Worm (Caenorhabditis elegans) whole organism, L3 larva: ENCODE measurements around the gene bcs-1.

Source experiments
- R02D3.7 ChIP-seq: fragments of 150-350 bp; optimal IDR thresholded peaks from 2 replicates; lab custom pipeline; 2014; ENCODE audit warnings: missing biosample characterization, missing genetic modification characterization
- ZK546.5 ChIP-seq: sonication (generic microtip); optimal IDR thresholded peaks from 2 replicates; lab custom pipeline; 2017; ENCODE audit warnings: missing biosample characterization, missing genetic modification characterization
- aly-2 ChIP-seq: fragments of 150-350 bp; optimal IDR thresholded peaks from 2 replicates; lab custom pipeline; 2014; ENCODE audit warnings: missing biosample characterization, missing genetic modification characterization
- ama-1 ChIP-seq: fragments of 150-350 bp; optimal IDR thresholded peaks from 2 replicates; lab custom pipeline; 2018
- ceh-16 ChIP-seq: sonication (generic microtip); optimal IDR thresholded peaks from 2 replicates; lab custom pipeline; 2017; ENCODE audit warnings: missing biosample characterization, missing genetic modification characterization
- ceh-82 ChIP-seq: fragments of 150-350 bp; optimal IDR thresholded peaks from 2 replicates; lab custom pipeline; 2014; ENCODE audit warnings: missing biosample characterization, missing genetic modification characterization
- ceh-9 ChIP-seq: sonication (generic microtip); optimal IDR thresholded peaks from 2 replicates; lab custom pipeline; 2018; ENCODE audit warnings: missing biosample characterization, missing genetic modification characterization
- egl-5 ChIP-seq: fragments of 150-350 bp; optimal IDR thresholded peaks from 2 replicates; lab custom pipeline; 2017; ENCODE audit warnings: missing biosample characterization, missing genetic modification reagents, missing genetic modification characterization, inconsistent platforms
- elt-2 ChIP-seq: sonication (generic microtip); optimal IDR thresholded peaks from 2 replicates; lab custom pipeline; 2016; ENCODE audit warnings: missing genetic modification reagents, mild to moderate bottlenecking, missing genetic modification characterization, missing compliant biosample characterization
- eor-1 ChIP-seq, 2 experiments: fragments of 150-350 bp; optimal IDR thresholded peaks; 2 replicates each; lab custom pipeline; 2014 to 2018; ENCODE audit warnings: missing biosample characterization in 2 of 2, missing genetic modification characterization in 2 of 2
- fkh-10 ChIP-seq: sonication (generic microtip); optimal IDR thresholded peaks from 2 replicates; lab custom pipeline; 2017; ENCODE audit warnings: missing biosample characterization, missing genetic modification reagents, missing genetic modification characterization
- hmg-11 ChIP-seq: sonication (generic microtip); optimal IDR thresholded peaks from 2 replicates; lab custom pipeline; 2016; ENCODE audit warnings: missing genetic modification characterization, missing compliant biosample characterization
- lin-39 ChIP-seq: fragments of 150-350 bp; optimal IDR thresholded peaks from 2 replicates; lab custom pipeline; 2018; ENCODE audit warnings: missing biosample characterization, missing genetic modification reagents, missing genetic modification characterization
- lsy-12 ChIP-seq: sonication (generic microtip); optimal IDR thresholded peaks from 2 replicates; lab custom pipeline; 2016; ENCODE audit warnings: mild to moderate bottlenecking, missing genetic modification characterization, missing compliant biosample characterization
- nhr-12 ChIP-seq: fragments of 150-350 bp; optimal IDR thresholded peaks from 2 replicates; lab custom pipeline; 2014; ENCODE audit warnings: missing biosample characterization, missing genetic modification characterization
- nhr-23 ChIP-seq: fragments of 150-350 bp; optimal IDR thresholded peaks from 2 replicates; lab custom pipeline; 2014; ENCODE audit warnings: missing biosample characterization, missing genetic modification reagents, missing genetic modification characterization
- nhr-25 ChIP-seq: sonication (generic microtip); optimal IDR thresholded peaks from 2 replicates; lab custom pipeline; 2017; ENCODE audit warnings: missing biosample characterization, missing genetic modification characterization
- nhr-28 ChIP-seq: fragments of 150-350 bp; optimal IDR thresholded peaks from 2 replicates; lab custom pipeline; 2014; ENCODE audit warnings: missing biosample characterization, missing genetic modification characterization
- nhr-43 ChIP-seq: sonication (generic microtip); optimal IDR thresholded peaks from 2 replicates; lab custom pipeline; 2016; ENCODE audit warnings: mild to moderate bottlenecking, missing genetic modification characterization, missing compliant biosample characterization; ENCODE audit not compliant: poor library complexity, severe bottlenecking
- nhr-67 ChIP-seq: fragments of 150-350 bp; optimal IDR thresholded peaks from 2 replicates; lab custom pipeline; 2014; ENCODE audit warnings: missing biosample characterization, missing genetic modification characterization
- nhr-76 ChIP-seq: fragments of 150-350 bp; sonication (generic microtip); optimal IDR thresholded peaks from 5 replicates; lab custom pipeline; 2014; ENCODE audit warnings: missing biosample characterization, missing genetic modification characterization
- nhr-77 ChIP-seq: fragments of 150-350 bp; optimal IDR thresholded peaks from 2 replicates; lab custom pipeline; 2014; ENCODE audit warnings: missing biosample characterization, missing genetic modification characterization
- pha-4 ChIP-seq: fragments of 150-350 bp; optimal IDR thresholded peaks from 2 replicates; lab custom pipeline; 2014; ENCODE audit warnings: missing biosample characterization, missing genetic modification reagents, missing genetic modification characterization
- pqm-1 ChIP-seq: fragments of 150-350 bp; optimal IDR thresholded peaks from 2 replicates; lab custom pipeline; 2017; ENCODE audit warnings: missing biosample characterization, missing genetic modification characterization, inconsistent platforms
- skn-1 ChIP-seq: fragments of 150-350 bp; optimal IDR thresholded peaks from 2 replicates; lab custom pipeline; 2014; ENCODE audit warnings: missing biosample characterization, missing genetic modification characterization
- snpc-4 ChIP-seq: fragments of 150-350 bp; optimal IDR thresholded peaks from 2 replicates; lab custom pipeline; 2014; ENCODE audit warnings: missing biosample characterization, missing genetic modification characterization
- tbx-2 ChIP-seq: sonication (generic microtip); optimal IDR thresholded peaks from 2 replicates; lab custom pipeline; 2016; ENCODE audit warnings: mild to moderate bottlenecking, missing genetic modification characterization, missing compliant biosample characterization
- unc-39 ChIP-seq: sonication (generic microtip); optimal IDR thresholded peaks from 4 replicates; lab custom pipeline; 2017; ENCODE audit warnings: missing biosample characterization, missing genetic modification characterization
- unc-62 ChIP-seq: fragments of 150-350 bp; sonication (generic microtip); optimal IDR thresholded peaks from 4 replicates; lab custom pipeline; 2014; ENCODE audit warnings: missing biosample characterization, missing genetic modification reagents, missing genetic modification characterization
- ztf-4 ChIP-seq: fragments of 150-350 bp; optimal IDR thresholded peaks from 2 replicates; lab custom pipeline; 2014; ENCODE audit warnings: missing biosample characterization, missing genetic modification characterization

bcs-1 gene

ce11 chrII:8529176-8529698, 41.6 kb upstream of the bcs-1 start:
- peak; percentile 11 for TF ChIP-seq nhr-23
- no peak for TF ChIP-seq snpc-4 (tag; lab: Kevin White, UChicago)
- TF ChIP-seq nhr-25 (tag; lab: Kevin White, UChicago): peak; percentile 50
- no peak for TF ChIP-seq nhr-43
- TF ChIP-seq unc-62 (GFP tag; lab: Kevin White, UChicago): no peak
- no peak for TF ChIP-seq ceh-16 (tag; lab: Kevin White, UChicago)
- no peak for TF ChIP-seq pha-4 (tag; lab: Kevin White, UChicago)
- TF ChIP-seq ZK546.5 (tag; lab: Kevin White, UChicago): no peak

ce11 chrII:8531181-8531759, 39.6 kb upstream of the bcs-1 start, which contains the start of gene gldi-7:
Gene gldi-7, minus strand, starts transcription at chrII:8531222.
- TF ChIP-seq pqm-1: peak; percentile 15
- TF ChIP-seq ceh-82 (tag; lab: Kevin White, UChicago): no peak

- TF ChIP-seq nhr-25 (tag; lab: Kevin White, UChicago) (peak; percentile 49), pha-4 (tag; lab: Kevin White, UChicago) (peak; percentile 20), hmg-11 (no peak), nhr-23 (peak; percentile 39)
- TF ChIP-seq, all 47 proteins: peak for 3
These were observed 38.9 kb upstream of the bcs-1 start for ce11 chrII:8532015-8532414.

ce11 chrII:8536060-8536459, 34.8 kb upstream of the bcs-1 start, which contains the start of gene W01C9.2:
Gene W01C9.2, plus strand, starts transcription at chrII:8536360.
- TF ChIP-seq nhr-12 (tag; lab: Kevin White, UChicago) (no peak), aly-2 (tag; lab: Kevin White, UChicago) (no peak), pha-4 (tag; lab: Kevin White, UChicago) (no peak), fkh-10 (no peak), nhr-28 (tag; lab: Kevin White, UChicago) (no peak), lin-39 (tag; lab: Kevin White, UChicago) (no peak), ceh-9 (no peak), unc-39 (no peak), nhr-76 (tag; lab: Kevin White, UChicago) (no peak), hmg-11 (no peak), skn-1 (tag; lab: Kevin White, UChicago) (no peak), R02D3.7 (tag; lab: Kevin White, UChicago) (no peak), snpc-4 (tag; lab: Kevin White, UChicago) (no peak), tbx-2 (tag; lab: Kevin White, UChicago) (no peak), ama-1 (lab: Kevin White, UChicago) (no peak), lsy-12 (tag; lab: Kevin White, UChicago) (no peak), ztf-4 (tag; lab: Kevin White, UChicago) (no peak), nhr-25 (tag; lab: Kevin White, UChicago) (no peak), nhr-67 (tag; lab: Kevin White, UChicago) (no peak)
- TF ChIP-seq, all 47 proteins: peak for 0

- TF ChIP-seq hmg-11 (no peak), skn-1 (tag; lab: Kevin White, UChicago) (no peak), lin-39 (tag; lab: Kevin White, UChicago) (no peak), eor-1 (tag; optimal IDR thresholded peaks at IDR 0.05; lab: Kevin White, UChicago) (no peak), elt-2 (no peak), tbx-2 (tag; lab: Kevin White, UChicago) (no peak), ceh-16 (tag; lab: Kevin White, UChicago) (no peak), nhr-12 (tag; lab: Kevin White, UChicago) (no peak), nhr-25 (tag; lab: Kevin White, UChicago) (no peak), nhr-23 (no peak), fkh-10 (no peak), egl-5 (tag; lab: Kevin White, UChicago) (no peak), pqm-1 (no peak), nhr-76 (tag; lab: Kevin White, UChicago) (no peak)
These were observed 30.5 kb upstream of the bcs-1 start, which contains the start of gene pqn-73 for ce11 chrII:8540412-8540811. Gene pqn-73, plus strand, starts transcription at chrII:8540712.

- TF ChIP-seq nhr-77 (tag; lab: Kevin White, UChicago): no peak
- TF ChIP-seq, all 47 proteins: peak for 0
These were observed 25.6 kb upstream of the bcs-1 start, which contains the start of gene decr-1.2 for ce11 chrII:8545315-8545714. Gene decr-1.2, plus strand, starts transcription at chrII:8545615.
